Worm (Caenorhabditis elegans): ENCODE measurements around the gene C44C10.5.

The C44C10.5 gene

DNA sequence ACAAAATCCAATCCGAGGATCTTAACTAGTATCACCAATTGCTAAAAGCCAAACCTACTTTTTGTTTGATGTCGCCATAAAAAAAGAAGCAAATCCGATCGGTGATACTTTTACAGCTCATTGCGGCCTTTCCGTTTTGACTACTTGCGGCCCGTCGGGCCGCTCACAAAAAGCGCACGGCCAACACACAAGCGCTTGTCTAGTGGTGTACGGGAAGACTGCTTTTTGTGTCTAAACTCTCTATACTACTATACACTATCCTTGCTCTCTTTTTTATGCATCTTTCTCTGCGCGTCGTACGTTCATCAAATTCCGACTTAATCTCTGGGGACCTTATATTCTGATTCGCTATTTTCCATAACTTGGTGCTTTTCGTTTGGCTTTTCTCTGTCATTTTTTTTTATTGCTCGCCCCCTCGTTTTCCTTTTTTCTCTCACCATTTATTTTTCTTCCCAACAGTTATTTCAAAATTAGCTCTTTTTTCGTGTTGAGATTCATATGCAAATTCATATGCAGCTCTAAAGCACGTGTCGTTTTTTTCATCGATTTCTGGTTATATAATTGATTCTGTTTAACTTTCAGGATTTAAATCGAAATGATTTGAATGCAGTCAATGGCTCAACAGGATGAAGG, 23.7 kb upstream of the C44C10.5 start, which contains the start of gene noca-2 (continued):
- TF ChIP-seq ztf-4 (tag; optimal IDR thresholded peaks at IDR 0.05) (no peak), aly-2 (tag; optimal IDR thresholded peaks at IDR 0.05) (no peak), sem-4 (tag; optimal IDR thresholded peaks at IDR 0.05) (peak; percentile 3), nhr-77 (tag; optimal IDR thresholded peaks at IDR 0.05) (no peak), lsy-2 (tag; optimal IDR thresholded peaks at IDR 0.05) (peak in 1 of 2 experiments; percentile 44), skn-1 (tag; optimal IDR thresholded peaks at IDR 0.05) (no peak), R02D3.7 (tag; optimal IDR thresholded peaks at IDR 0.05) (no peak), C34F6.9 (tag; optimal IDR thresholded peaks at IDR 0.05) (peak; percentile 75), elt-1 (tag; optimal IDR thresholded peaks at IDR 0.05) (no peak)

- TF ChIP-seq gmeb-1 (tag; optimal IDR thresholded peaks at IDR 0.05) (no peak), lsy-2 (tag; optimal IDR thresholded peaks at IDR 0.05) (no peak), mab-5 (tag; optimal IDR thresholded peaks at IDR 0.05) (peak; percentile 7)
Measured at ce11 chrX:11673063-11673759, 17.1 kb upstream of the C44C10.5 start.

DNA sequence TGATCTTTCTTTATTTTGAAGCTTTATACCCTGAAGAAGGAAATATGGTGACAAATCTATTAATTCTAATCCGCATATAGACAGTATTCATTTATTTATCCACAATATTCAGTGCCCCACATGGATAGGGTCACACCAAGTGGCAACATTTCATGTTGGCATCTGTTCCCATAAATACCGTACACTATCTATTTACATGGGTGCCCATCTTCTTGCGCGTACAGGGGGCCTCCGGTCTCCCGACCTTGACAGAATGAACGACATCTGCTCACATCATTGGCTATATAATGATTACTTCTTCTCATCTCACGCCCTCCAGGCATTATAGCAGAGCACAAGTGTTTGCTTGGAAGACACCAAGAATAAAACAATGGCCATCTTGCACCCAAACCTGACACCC, 14.8 kb upstream of the C44C10.5 start:
- TF ChIP-seq sma-9 (GFP tag; optimal IDR thresholded peaks at IDR 0.05) (no peak), sma-9 (tag; optimal IDR thresholded peaks at IDR 0.05) (no peak), mbf-1 (tag; optimal IDR thresholded peaks at IDR 0.05) (no peak), unc-39 (tag; optimal IDR thresholded peaks at IDR 0.05) (no peak), egl-27 (tag; optimal IDR thresholded peaks at IDR 0.05) (no peak), nhr-21 (tag; optimal IDR thresholded peaks at IDR 0.05) (no peak), lin-39 (tag; optimal IDR thresholded peaks at IDR 0.05) (no peak), crh-2 (tag; optimal IDR thresholded peaks at IDR 0.05) (no peak), nhr-10 (tag; optimal IDR thresholded peaks at IDR 0.05) (no peak), zag-1 (tag; optimal IDR thresholded peaks at IDR 0.05) (no peak), ztf-11 (tag; optimal IDR thresholded peaks at IDR 0.05) (no peak), snpc-4 (tag; optimal IDR thresholded peaks at IDR 0.05) (no peak)

DNA sequence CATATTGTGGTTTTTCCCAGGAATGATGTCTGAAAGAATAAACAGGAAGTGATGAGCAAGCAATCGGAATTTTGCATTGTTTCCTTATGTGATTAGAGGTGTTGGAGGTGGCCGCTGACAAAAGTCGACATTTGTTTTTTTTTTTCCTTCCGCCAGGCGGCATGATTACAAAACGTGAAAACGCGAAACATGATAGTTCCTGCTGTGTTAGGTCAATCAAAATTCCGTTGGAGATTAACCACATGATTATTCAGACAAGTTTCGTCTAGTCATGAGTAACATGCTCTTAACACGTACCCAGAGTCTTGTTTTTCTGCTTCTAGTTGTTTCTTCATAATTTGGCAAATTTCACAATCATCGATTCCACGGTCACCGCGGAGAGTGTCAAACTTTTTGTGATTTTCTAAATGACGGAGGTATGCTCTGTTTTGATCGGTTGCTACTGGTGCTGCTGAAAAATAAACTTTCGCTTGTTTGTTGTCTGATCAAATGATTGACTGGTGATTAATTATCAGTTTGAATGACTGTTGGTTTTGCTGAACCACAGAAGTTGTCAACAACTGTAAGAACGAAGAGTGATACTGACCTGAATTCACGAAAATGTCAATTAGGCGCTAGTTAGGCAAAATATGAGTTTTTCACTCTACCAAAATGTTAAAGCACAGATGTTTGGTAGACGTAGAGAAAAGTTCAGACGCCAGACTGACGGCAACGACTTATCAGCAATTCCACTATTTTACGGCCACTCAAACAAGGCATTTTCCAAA, 10.9 kb upstream of the C44C10.5 start:
- no peak for TF ChIP-seq alr-1 (tag; optimal IDR thresholded peaks at IDR 0.05)
- no peak for TF ChIP-seq ZK546.5 (tag; optimal IDR thresholded peaks at IDR 0.05)
- no peak for TF ChIP-seq lin-13 (GFP tag; optimal IDR thresholded peaks at IDR 0.05)
- TF ChIP-seq unc-62 (GFP tag; optimal IDR thresholded peaks at IDR 0.05) = no peak
- TF ChIP-seq ztf-4 (tag; optimal IDR thresholded peaks at IDR 0.05) = no peak
- TF ChIP-seq mbf-1 (tag; optimal IDR thresholded peaks at IDR 0.05) = no peak
- no peak for TF ChIP-seq nhr-237 (tag; optimal IDR thresholded peaks at IDR 0.05)

- TF ChIP-seq mdl-1 (tag; optimal IDR thresholded peaks at IDR 0.05) (no peak), ceh-16 (tag; optimal IDR thresholded peaks at IDR 0.05) (no peak), nhr-129 (tag; optimal IDR thresholded peaks at IDR 0.05) (no peak), F13H6.1 (tag; optimal IDR thresholded peaks at IDR 0.05) (peak; percentile 6), nhr-23 (tag; optimal IDR thresholded peaks at IDR 0.05) (no peak), sma-9 (GFP tag; optimal IDR thresholded peaks at IDR 0.05) (peak; percentile 24), sma-9 (tag; optimal IDR thresholded peaks at IDR 0.05) (no peak), ztf-4 (tag; optimal IDR thresholded peaks at IDR 0.05) (no peak), crh-2 (tag; optimal IDR thresholded peaks at IDR 0.05) (peak; percentile 11), fos-1 (tag; optimal IDR thresholded peaks at IDR 0.05) (peak; percentile 83)
Measured at ce11 chrX:11680851-11681250, 9.5 kb upstream of the C44C10.5 start, which contains the start of gene T04F8.7. T04F8.7 (minus strand) TSS chrX:11680980.
